Worm (Caenorhabditis elegans): Measurements from ENCODE around the gene C14B9.3.

ce11 chrIII:8099022-8099421 is 9.6 kb upstream of the C14B9.3 start, which contains the start of gene K06H7.1:
- TF ChIP-seq lim-6 (tag; optimal IDR thresholded peaks at IDR 0.05) (no peak), pha-4 (tag; optimal IDR thresholded peaks at IDR 0.05) (no peak), ceh-19 (GFP tag; optimal IDR thresholded peaks at IDR 0.05) (no peak), C38D4.7 (GFP tag; optimal IDR thresholded peaks at IDR 0.05) (no peak), pqm-1 (tag; optimal IDR thresholded peaks at IDR 0.05) (no peak), ceh-48 (tag; optimal IDR thresholded peaks at IDR 0.05) (no peak)

Data from whole organism, late embryonic.